Fruit fly (Drosophila melanogaster) Kc167 (cell line): Measurements from ENCODE around the gene CG16984.

Source experiments
- h ChIP-seq: fragments of >200 bp; optimal IDR thresholded peaks from 3 replicates; lab custom pipeline; 2018; ENCODE audit warnings: missing external identifiers
- psq ChIP-seq: fragments of >200 bp; optimal IDR thresholded peaks from 2 replicates; lab custom pipeline; 2017; ENCODE audit warnings: missing external identifiers
- ttk ChIP-seq: sonication (Bioruptor generic); optimal IDR thresholded peaks from 2 replicates; lab custom pipeline; 2017; ENCODE audit warnings: missing external identifiers

DNA sequence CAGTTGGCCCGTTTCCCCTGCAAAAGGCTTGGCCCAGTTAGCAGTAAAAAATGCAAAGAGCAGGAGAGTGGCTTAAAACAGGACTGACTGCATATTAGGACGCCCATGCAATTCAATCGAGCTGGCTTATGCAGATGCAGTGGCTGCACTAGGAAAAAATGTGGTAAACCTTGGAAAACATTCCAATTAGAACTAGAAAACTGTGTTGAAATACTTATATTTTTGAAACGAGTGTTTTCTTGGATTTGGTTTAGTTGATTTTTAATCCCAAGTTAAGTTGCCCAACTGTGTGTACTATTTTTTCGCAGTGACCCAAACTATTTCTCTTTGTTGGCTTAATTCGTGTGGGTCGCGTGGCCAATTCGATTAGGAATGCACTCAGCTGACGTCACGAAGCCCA is 13.3 kb upstream of the CG16984 start:
- TF ChIP-seq ttk (lab: Kevin White, UChicago) (no peak), psq (lab: Kevin White, UChicago) (no peak), h (no peak)
